Fruit fly (Drosophila melanogaster): ENCODE results near the gene Cpr78Cc.

- TF ChIP-seq EcR (GFP tag; optimal IDR thresholded peaks at IDR 0.05) (no peak), CG14655 (GFP tag; optimal IDR thresholded peaks at IDR 0.05) (no peak), CG12605 (GFP tag; IDR thresholded peaks at IDR 0.05) (no peak), CG32121 (GFP tag; IDR thresholded peaks at IDR 0.05) (no peak), CG15710 (tag; optimal IDR thresholded peaks at IDR 0.05) (no peak), Pif1A (GFP tag; optimal IDR thresholded peaks at IDR 0.05) (no peak), CG8301 (tag; optimal IDR thresholded peaks at IDR 0.05) (no peak), Snoo (tag; optimal IDR thresholded peaks at IDR 0.05) (no peak), Pif1B (GFP tag; optimal IDR thresholded peaks at IDR 0.05) (no peak), CG17806 (tag; optimal IDR thresholded peaks at IDR 0.05) (no peak), D1 (tag; optimal IDR thresholded peaks at IDR 0.05) (no peak), CG8159 (tag; optimal IDR thresholded peaks at IDR 0.05) (no peak), CG34367 (tag; optimal IDR thresholded peaks at IDR 0.05) (no peak), CG4496 (GFP tag; IDR thresholded peaks at IDR 0.05) (no peak)
Observed at dm6 chr3L:21254524-21254972, 45.8 kb upstream of the Cpr78Cc start.

All from whole organism, pupa.